Worm (Caenorhabditis elegans) whole organism, L4/young adult: ENCODE results near the gene txdc-12.2.

Source experiments
- W03F9.2 ChIP-seq: fragments of 150-350 bp; optimal IDR thresholded peaks from 2 replicates; lab custom pipeline; 2014; ENCODE audit warnings: missing biosample characterization, missing genetic modification characterization
- dao-5 ChIP-seq: sonication (generic microtip); optimal IDR thresholded peaks from 2 replicates; lab custom pipeline; 2016; ENCODE audit warnings: missing genotype, missing genetic modification characterization, moderate library complexity, missing compliant biosample characterization

DNA sequence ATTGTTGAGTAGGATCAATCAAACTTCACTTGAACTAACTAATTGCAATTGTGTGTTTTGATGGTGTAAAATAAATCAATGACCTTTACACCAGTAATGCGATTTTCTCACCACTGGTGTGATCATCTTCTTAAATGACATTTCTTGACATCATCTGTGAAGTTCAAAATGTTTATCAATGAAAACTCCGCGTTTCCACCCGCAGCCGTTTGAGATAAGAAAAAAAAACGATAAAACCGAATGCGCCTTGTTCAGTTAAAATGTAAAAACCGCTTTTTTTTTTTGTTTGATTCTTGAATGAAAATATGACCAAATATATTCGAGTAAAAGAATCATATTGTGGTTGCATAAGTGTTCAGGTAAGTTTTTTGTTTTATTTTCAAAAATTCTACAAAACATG lies 22.6 kb upstream of the txdc-12.2 start, which contains the start of gene Y102A11A.1:
- TF ChIP-seq dao-5 (tag; lab: Kevin White, UChicago): no peak
- no peak for TF ChIP-seq W03F9.2 (tag; lab: Kevin White, UChicago)
